Fruit fly (Drosophila melanogaster): ENCODE measurements around the gene CG4615.

CG4615 gene

DNA sequence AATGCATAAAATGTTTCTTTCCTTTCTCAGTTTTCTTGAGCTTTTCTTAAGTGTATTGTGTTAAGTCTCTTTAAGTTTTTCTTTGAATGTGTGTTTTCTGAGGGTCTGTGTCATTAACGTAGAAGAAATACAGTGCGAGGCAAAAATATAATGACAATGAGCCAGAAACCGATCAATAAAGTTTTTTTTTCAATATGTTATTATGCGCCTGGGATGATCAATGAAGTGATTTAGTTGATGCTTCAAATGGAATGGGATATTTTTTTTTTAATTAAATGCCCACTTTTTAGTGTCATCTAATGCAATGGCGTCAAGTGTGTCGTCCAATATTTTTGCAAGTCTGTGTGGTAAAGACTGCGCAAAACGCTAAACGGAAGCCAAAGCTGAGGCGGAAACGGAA is 15.6 kb downstream of the CG4615 start:
- TF ChIP-seq usp (GFP tag; optimal IDR thresholded peaks at IDR 0.05) (no peak), Dll (optimal IDR thresholded peaks at IDR 0.05) (no peak), EcR (GFP tag; optimal IDR thresholded peaks at IDR 0.05) (no peak), psq (optimal IDR thresholded peaks at IDR 0.05) (no peak), pan (optimal IDR thresholded peaks at IDR 0.05) (no peak), CG8478 (optimal IDR thresholded peaks at IDR 0.05) (no peak)

- TF ChIP-seq EcR (GFP tag; optimal IDR thresholded peaks at IDR 0.05) (no peak), Dll (optimal IDR thresholded peaks at IDR 0.05) (no peak), psq (optimal IDR thresholded peaks at IDR 0.05) (no peak)
Observed at dm6 chrX:7082407-7082806, 19.7 kb downstream of the CG4615 start.

DNA sequence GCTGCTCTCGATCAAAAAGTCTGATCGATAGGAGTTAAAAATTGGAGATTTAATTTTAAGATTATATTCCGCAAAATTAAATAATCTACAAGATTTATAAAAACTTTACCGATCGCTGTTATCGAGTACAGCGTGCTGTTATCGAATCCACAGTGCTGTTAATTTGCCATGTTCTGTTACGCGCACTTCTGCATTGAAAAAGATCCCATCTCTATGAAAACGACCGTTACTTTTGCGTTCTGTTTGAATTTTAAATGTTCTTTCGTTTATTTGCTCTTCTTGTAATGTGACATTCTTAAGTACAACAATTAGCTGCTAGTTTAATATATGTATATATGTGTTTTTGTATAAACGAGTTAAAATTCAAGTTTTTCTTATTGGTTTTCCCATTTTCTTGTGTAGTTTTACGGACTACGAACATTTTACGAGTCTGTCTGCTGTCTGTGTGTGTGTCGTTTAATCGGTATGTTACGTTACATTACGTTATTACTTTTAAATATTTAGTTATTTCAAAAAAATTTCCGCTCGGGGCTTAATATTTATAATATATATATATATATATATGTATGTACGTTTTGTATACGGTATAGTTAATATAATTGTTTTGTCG is 27.7 kb downstream of the CG4615 start:
- no peak for TF ChIP-seq pan (optimal IDR thresholded peaks at IDR 0.05)
- no peak for TF ChIP-seq Dll (optimal IDR thresholded peaks at IDR 0.05)
- TF ChIP-seq EcR (GFP tag; optimal IDR thresholded peaks at IDR 0.05), result no peak
- no peak for TF ChIP-seq usp (GFP tag; optimal IDR thresholded peaks at IDR 0.05)
- TF ChIP-seq psq (optimal IDR thresholded peaks at IDR 0.05), result no peak
- no peak for TF ChIP-seq CG8478 (optimal IDR thresholded peaks at IDR 0.05)

dm6 chrX:7073234-7073878 is 28.7 kb downstream of the CG4615 start:
- TF ChIP-seq Dll (optimal IDR thresholded peaks at IDR 0.05) (no peak), usp (GFP tag; optimal IDR thresholded peaks at IDR 0.05) (no peak), pan (optimal IDR thresholded peaks at IDR 0.05) (no peak), CG8478 (optimal IDR thresholded peaks at IDR 0.05) (no peak), psq (optimal IDR thresholded peaks at IDR 0.05) (no peak), EcR (GFP tag; optimal IDR thresholded peaks at IDR 0.05) (no peak)

DNA sequence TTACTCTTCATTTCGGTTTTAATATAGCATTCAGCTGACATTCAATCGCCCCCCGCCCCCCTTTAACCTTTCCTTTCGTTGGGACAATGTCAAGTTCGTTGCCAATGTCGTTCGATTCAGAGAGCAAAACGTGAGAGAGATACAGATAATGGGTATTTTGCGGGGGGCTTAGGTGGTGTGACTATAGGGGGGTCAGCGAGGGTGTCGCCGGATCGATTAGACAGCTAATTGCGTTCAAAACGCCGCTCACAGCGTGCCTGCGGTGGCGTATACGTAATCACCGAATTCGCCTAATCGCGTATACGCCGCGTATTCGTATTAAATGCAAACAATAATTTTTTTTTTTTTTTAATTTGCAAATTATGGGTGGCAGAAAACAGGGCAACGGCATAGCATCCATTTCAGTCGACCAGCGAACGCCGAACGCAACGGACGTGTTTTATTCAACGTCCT is 33.1 kb downstream of the CG4615 start, which contains the start of gene CG4607:
CG4607 (plus strand) TSS at position 403 of the 453 bp plus-strand sequence.
- no peak for TF ChIP-seq usp (GFP tag; optimal IDR thresholded peaks at IDR 0.05)

DNA sequence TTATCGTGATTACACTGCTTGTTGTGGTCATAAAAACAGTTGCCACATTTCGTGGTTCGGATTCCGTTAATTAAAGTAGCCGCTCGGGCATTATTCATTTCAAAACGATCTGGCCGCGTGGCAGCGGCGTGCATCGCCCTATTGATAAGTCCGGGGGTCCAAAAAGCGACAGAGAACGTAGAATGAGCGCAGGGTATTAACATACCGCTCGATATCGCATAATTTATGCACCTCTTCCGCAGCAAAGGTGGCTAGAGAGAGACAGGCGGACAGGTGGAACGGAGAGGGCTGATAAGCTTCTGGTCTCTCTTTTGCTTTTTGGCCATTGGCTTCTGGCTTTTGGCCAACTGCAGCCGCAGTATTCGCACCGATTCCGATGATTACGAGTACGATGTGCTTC is 34.0 kb downstream of the CG4615 start:
- no peak for TF ChIP-seq psq (optimal IDR thresholded peaks at IDR 0.05)
- TF ChIP-seq pan (optimal IDR thresholded peaks at IDR 0.05), result no peak
- no peak for TF ChIP-seq Dll (optimal IDR thresholded peaks at IDR 0.05)
- no peak for TF ChIP-seq usp (GFP tag; optimal IDR thresholded peaks at IDR 0.05)
- no peak for TF ChIP-seq EcR (GFP tag; optimal IDR thresholded peaks at IDR 0.05)
- no peak for TF ChIP-seq CG8478 (optimal IDR thresholded peaks at IDR 0.05)

dm6 chrX:7067248-7067647 is 34.9 kb downstream of the CG4615 start:
- TF ChIP-seq Dll (optimal IDR thresholded peaks at IDR 0.05) (no peak), CG8478 (optimal IDR thresholded peaks at IDR 0.05) (no peak), pan (optimal IDR thresholded peaks at IDR 0.05) (no peak), usp (GFP tag; optimal IDR thresholded peaks at IDR 0.05) (no peak), psq (optimal IDR thresholded peaks at IDR 0.05) (no peak), EcR (GFP tag; optimal IDR thresholded peaks at IDR 0.05) (no peak)

dm6 chrX:7066608-7067007 is 35.5 kb downstream of the CG4615 start:
- TF ChIP-seq psq (optimal IDR thresholded peaks at IDR 0.05) (no peak), EcR (GFP tag; optimal IDR thresholded peaks at IDR 0.05) (no peak), Dll (optimal IDR thresholded peaks at IDR 0.05) (no peak), pan (optimal IDR thresholded peaks at IDR 0.05) (no peak), usp (GFP tag; optimal IDR thresholded peaks at IDR 0.05) (no peak), CG8478 (optimal IDR thresholded peaks at IDR 0.05) (no peak)

DNA sequence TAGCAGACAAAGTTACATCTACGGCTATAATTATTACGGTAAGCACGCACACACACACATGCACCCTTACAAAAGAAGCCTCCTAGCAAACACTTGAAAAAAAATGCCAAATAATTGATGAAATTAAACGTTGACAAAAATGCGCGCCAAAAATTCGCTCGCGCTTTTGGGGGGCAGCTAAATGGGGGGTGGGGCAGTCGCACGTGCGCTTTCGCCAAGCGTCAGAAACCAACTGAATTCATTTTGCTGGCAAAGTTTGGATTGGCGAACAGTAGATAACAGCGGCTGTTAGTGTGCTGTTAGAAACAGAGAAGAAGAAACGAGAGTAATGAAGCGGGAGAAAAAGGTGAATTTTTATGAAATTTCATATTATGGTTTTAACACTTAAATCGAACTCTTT is 36.3 kb downstream of the CG4615 start, which contains the start of gene CG12541:
CG12541 (minus strand) TSS at position 218 of the 400 bp plus-strand sequence.
- TF ChIP-seq Dll (optimal IDR thresholded peaks at IDR 0.05) (no peak), usp (GFP tag; optimal IDR thresholded peaks at IDR 0.05) (no peak), psq (optimal IDR thresholded peaks at IDR 0.05) (no peak), EcR (GFP tag; optimal IDR thresholded peaks at IDR 0.05) (no peak), CG8478 (optimal IDR thresholded peaks at IDR 0.05) (no peak), pan (optimal IDR thresholded peaks at IDR 0.05) (no peak)

DNA sequence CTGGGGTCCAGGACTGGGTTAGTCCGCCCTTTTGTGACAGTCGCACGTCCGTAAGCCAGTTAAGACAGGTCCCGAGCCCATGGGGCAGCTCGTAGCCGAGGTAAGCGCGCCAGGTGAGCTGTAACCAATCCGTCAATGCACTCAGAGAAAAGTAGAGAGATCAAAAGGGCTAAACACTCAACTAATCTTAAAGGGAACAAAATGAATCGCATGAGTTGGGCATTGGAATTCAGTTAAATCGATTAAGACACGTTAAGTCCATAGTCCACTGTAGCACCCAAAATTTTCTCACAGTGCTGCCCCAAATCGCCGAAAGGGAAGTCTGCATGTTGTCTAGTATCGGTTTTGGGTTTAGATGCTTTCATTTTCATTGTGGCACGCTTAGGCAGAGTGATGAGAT is 38.5 kb downstream of the CG4615 start:
- TF ChIP-seq CG8478 (optimal IDR thresholded peaks at IDR 0.05) (no peak), EcR (GFP tag; optimal IDR thresholded peaks at IDR 0.05) (no peak), pan (optimal IDR thresholded peaks at IDR 0.05) (no peak), usp (GFP tag; optimal IDR thresholded peaks at IDR 0.05) (no peak)

DNA sequence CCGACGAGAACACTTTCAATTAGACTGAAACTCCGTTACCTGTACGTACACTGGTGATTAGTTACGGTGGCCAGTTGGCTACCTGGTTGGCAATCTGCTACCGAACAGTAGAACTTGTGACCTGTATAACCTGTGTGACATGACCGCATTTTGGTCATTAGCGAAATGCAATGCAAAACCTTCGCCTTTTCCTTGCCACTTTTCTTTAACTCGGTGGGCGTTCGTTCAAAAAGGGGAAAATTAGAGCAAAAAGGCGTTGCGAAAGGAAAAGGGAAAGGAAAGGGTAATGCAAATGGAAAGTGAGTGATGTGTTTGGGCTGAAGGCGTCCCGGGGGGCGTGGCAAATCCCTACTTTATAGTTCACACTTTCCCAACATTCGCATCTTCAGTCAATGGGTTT is 43.1 kb downstream of the CG4615 start:
- no peak for TF ChIP-seq Dll (optimal IDR thresholded peaks at IDR 0.05)
- TF ChIP-seq CG8478 (optimal IDR thresholded peaks at IDR 0.05), result no peak
- no peak for TF ChIP-seq psq (optimal IDR thresholded peaks at IDR 0.05)
- no peak for TF ChIP-seq EcR (GFP tag; optimal IDR thresholded peaks at IDR 0.05)
- no peak for TF ChIP-seq pan (optimal IDR thresholded peaks at IDR 0.05)
- TF ChIP-seq usp (GFP tag; optimal IDR thresholded peaks at IDR 0.05), result no peak

- TF ChIP-seq CG8478 (optimal IDR thresholded peaks at IDR 0.05) (no peak), usp (GFP tag; optimal IDR thresholded peaks at IDR 0.05) (no peak), Dll (optimal IDR thresholded peaks at IDR 0.05) (no peak), pan (optimal IDR thresholded peaks at IDR 0.05) (no peak), EcR (GFP tag; optimal IDR thresholded peaks at IDR 0.05) (no peak), psq (optimal IDR thresholded peaks at IDR 0.05) (no peak)
Observed at dm6 chrX:7049087-7049486, 53.0 kb downstream of the CG4615 start, which contains the start of gene nullo. nullo (plus strand) TSS chrX:7049476.
